Fruit fly (Drosophila melanogaster) whole organism, embryonic: Measurements from ENCODE around the gene Sf3b3.

Source experiments
- Ada2b ChIP-seq: fragments of 200-800 bp; sonication (Bioruptor generic); IDR thresholded peaks from 2 replicates; pipeline ENCODE4 v1.3.6; 2022; ENCODE audit warnings: missing biosample characterization, missing genetic modification characterization
- CG10431 ChIP-seq: fragments of 200-800 bp; sonication (Bioruptor generic); optimal IDR thresholded peaks from 3 replicates; lab custom pipeline; 2018; ENCODE audit warnings: missing biosample characterization, mild to moderate bottlenecking, missing genetic modification characterization
- CG10654 ChIP-seq: fragments of 200-800 bp; sonication (Bioruptor generic); optimal IDR thresholded peaks from 2 replicates; lab custom pipeline; 2016; ENCODE audit warnings: missing biosample characterization, missing genetic modification characterization
- CG1233 ChIP-seq: fragments of 200-800 bp; sonication (Bioruptor generic); optimal IDR thresholded peaks from 4 replicates; lab custom pipeline; 2018; ENCODE audit warnings: missing biosample characterization, mild to moderate bottlenecking, missing genetic modification characterization
- CG13287 ChIP-seq: fragments of 200-800 bp; sonication (Bioruptor generic); IDR thresholded peaks from 2 replicates; pipeline ENCODE4 v1.3.6; 2022; ENCODE audit warnings: missing biosample characterization, missing genetic modification characterization; ENCODE audit not compliant: partially characterized antibody
- CG14965 ChIP-seq: fragments of 200-800 bp; sonication (Bioruptor generic); optimal IDR thresholded peaks from 2 replicates; lab custom pipeline; 2016; ENCODE audit warnings: missing biosample characterization, missing genetic modification characterization, borderline replicate concordance
- CG1529 ChIP-seq: fragments of 200-800 bp; sonication (Bioruptor generic); optimal IDR thresholded peaks from 3 replicates; lab custom pipeline; 2018; ENCODE audit warnings: missing biosample characterization, missing genetic modification characterization
- CG17802 ChIP-seq: fragments of 200-800 bp; sonication (Bioruptor generic); optimal IDR thresholded peaks from 2 replicates; lab custom pipeline; 2018; ENCODE audit warnings: missing biosample characterization, mild to moderate bottlenecking, missing genetic modification characterization, moderate library complexity
- CG1832 ChIP-seq: fragments of 200-800 bp; sonication (Bioruptor generic); optimal IDR thresholded peaks from 2 replicates; lab custom pipeline; 2017; ENCODE audit warnings: missing biosample characterization, mild to moderate bottlenecking, missing genetic modification characterization, inconsistent platforms
- CG30403 ChIP-seq: fragments of 200-800 bp; sonication (Bioruptor generic); optimal IDR thresholded peaks from 3 replicates; lab custom pipeline; 2016; ENCODE audit warnings: missing biosample characterization, missing genetic modification characterization
- CG3163 ChIP-seq: fragments of 200-800 bp; sonication (Bioruptor generic); optimal IDR thresholded peaks from 3 replicates; lab custom pipeline; 2016; ENCODE audit warnings: missing biosample characterization, missing genetic modification characterization
- CG6175 ChIP-seq: fragments of 200-800 bp; sonication (Bioruptor generic); IDR thresholded peaks from 3 replicates; pipeline ENCODE4 v1.3.6; 2022; ENCODE audit warnings: missing biosample characterization, missing genetic modification characterization
- CG6272 ChIP-seq: fragments of 200-800 bp; sonication (Bioruptor generic); IDR thresholded peaks from 2 replicates; pipeline ENCODE4 v1.3.6; 2022; ENCODE audit warnings: missing biosample characterization, missing genetic modification characterization
- CG7372 ChIP-seq: fragments of 200-800 bp; sonication (Bioruptor generic); IDR thresholded peaks from 2 replicates; pipeline ENCODE4 v1.3.6; 2022; ENCODE audit warnings: missing biosample characterization, missing genetic modification characterization
- CG9609 ChIP-seq: fragments of 200-800 bp; sonication (Bioruptor generic); optimal IDR thresholded peaks from 3 replicates; lab custom pipeline; 2016; ENCODE audit warnings: missing biosample characterization, missing genetic modification characterization
- CG9876 ChIP-seq: fragments of 200-800 bp; sonication (Bioruptor generic); optimal IDR thresholded peaks from 2 replicates; lab custom pipeline; 2016; ENCODE audit warnings: missing biosample characterization, missing genetic modification characterization
- Chrac-16 ChIP-seq: fragments of 200-800 bp; sonication (Bioruptor generic); optimal IDR thresholded peaks from 3 replicates; lab custom pipeline; 2016; ENCODE audit warnings: missing biosample characterization, missing genetic modification characterization
- Drgx ChIP-seq: fragments of 200-800 bp; sonication (Bioruptor generic); IDR thresholded peaks from 2 replicates; pipeline ENCODE4 v1.3.6; 2022; ENCODE audit warnings: missing biosample characterization, missing genetic modification characterization
- Hr39 ChIP-seq: fragments of >200 bp; optimal IDR thresholded peaks from 2 replicates; lab custom pipeline; 2017
- NC2β ChIP-seq: fragments of 200-800 bp; sonication (Bioruptor generic); optimal IDR thresholded peaks from 2 replicates; lab custom pipeline; 2016; ENCODE audit warnings: missing biosample characterization, missing genetic modification characterization
- Nf-YA ChIP-seq: fragments of 200-800 bp; sonication (Bioruptor generic); IDR thresholded peaks from 2 replicates; pipeline ENCODE4 v1.3.6; 2022; ENCODE audit warnings: missing biosample characterization, missing genetic modification characterization
- PHDP ChIP-seq: fragments of 200-800 bp; sonication (Bioruptor generic); optimal IDR thresholded peaks from 3 replicates; lab custom pipeline; 2018; ENCODE audit warnings: missing biosample characterization, mild to moderate bottlenecking, missing genetic modification characterization, moderate library complexity
- Sin3A ChIP-seq: fragments of >200 bp; optimal IDR thresholded peaks from 2 replicates; lab custom pipeline; 2018
- Six4 ChIP-seq: fragments of 200-800 bp; sonication (Bioruptor generic); optimal IDR thresholded peaks from 2 replicates; lab custom pipeline; 2016; ENCODE audit warnings: missing biosample characterization, missing genetic modification characterization
- Sox100B ChIP-seq: fragments of 200-800 bp; sonication (Bioruptor generic); optimal IDR thresholded peaks from 3 replicates; lab custom pipeline; 2018; ENCODE audit warnings: missing biosample characterization, mild to moderate bottlenecking, missing genetic modification characterization
- Sry-β ChIP-seq: fragments of 200-800 bp; sonication (Bioruptor generic); optimal IDR thresholded peaks from 2 replicates; lab custom pipeline; 2018; ENCODE audit warnings: missing biosample characterization, mild to moderate bottlenecking, missing genetic modification characterization, moderate library complexity
- Trl ChIP-seq, 3 experiments: fragments of >200 bp in 2 of 3; fragments of 200-800 bp in 1 of 3; sonication (Bioruptor generic) in 1 of 3; optimal IDR thresholded peaks; 2 replicates in 1 of 3; 3 replicates in 2 of 3; lab custom pipeline; 2016 to 2017; ENCODE audit warnings: missing biosample characterization in 1 of 3, missing genetic modification characterization in 1 of 3
- Xbp1 ChIP-seq: fragments of 200-800 bp; sonication (Bioruptor generic); optimal IDR thresholded peaks from 3 replicates; lab custom pipeline; 2016; ENCODE audit warnings: missing biosample characterization, mild to moderate bottlenecking, missing genetic modification characterization
- ac ChIP-seq: fragments of 200-800 bp; sonication (Bioruptor generic); optimal IDR thresholded peaks from 3 replicates; lab custom pipeline; 2017; ENCODE audit warnings: missing biosample characterization, mild to moderate bottlenecking, missing genetic modification characterization
- ase ChIP-seq: fragments of 200-800 bp; sonication (Bioruptor generic); IDR thresholded peaks from 3 replicates; pipeline ENCODE4 v1.3.6; 2022; ENCODE audit warnings: missing biosample characterization, missing genetic modification characterization
- az2 ChIP-seq: fragments of 200-800 bp; sonication (Bioruptor generic); optimal IDR thresholded peaks from 3 replicates; lab custom pipeline; 2016; ENCODE audit warnings: missing biosample characterization, missing genetic modification characterization
- cg ChIP-seq: fragments of 200-800 bp; sonication (Bioruptor generic); optimal IDR thresholded peaks from 3 replicates; lab custom pipeline; 2019; ENCODE audit warnings: missing biosample characterization, mild to moderate bottlenecking, missing genetic modification characterization, moderate library complexity
- chinmo ChIP-seq: fragments of 200-800 bp; sonication (Bioruptor generic); IDR thresholded peaks from 4 replicates; pipeline ENCODE4 v1.3.6; 2022; ENCODE audit warnings: missing biosample characterization, missing genetic modification characterization; ENCODE audit not compliant: partially characterized antibody
- gcm ChIP-seq: fragments of 200-800 bp; sonication (Bioruptor generic); optimal IDR thresholded peaks from 2 replicates; lab custom pipeline; 2019; ENCODE audit warnings: missing biosample characterization, mild to moderate bottlenecking, missing genetic modification characterization, moderate library complexity
- h ChIP-seq: fragments of >200 bp; optimal IDR thresholded peaks from 2 replicates; lab custom pipeline; 2017
- hb ChIP-seq: fragments of 200-800 bp; sonication (Bioruptor generic); IDR thresholded peaks from 3 replicates; pipeline ENCODE4 v1.3.6; 2022; ENCODE audit warnings: missing biosample characterization, missing genetic modification characterization; ENCODE audit not compliant: partially characterized antibody
- kah ChIP-seq: fragments of 200-800 bp; sonication (Bioruptor generic); optimal IDR thresholded peaks from 2 replicates; lab custom pipeline; 2018; ENCODE audit warnings: missing biosample characterization, mild to moderate bottlenecking, missing genetic modification characterization
- lab ChIP-seq: fragments of 200-800 bp; sonication (Bioruptor generic); optimal IDR thresholded peaks from 3 replicates; lab custom pipeline; 2017; ENCODE audit warnings: missing biosample characterization, missing genetic modification characterization, mild to moderate bottlenecking, moderate library complexity, missing genetic modification reagents
- lilli ChIP-seq: fragments of 200-800 bp; sonication (Bioruptor generic); optimal IDR thresholded peaks from 3 replicates; lab custom pipeline; 2016; ENCODE audit warnings: missing biosample characterization, missing genetic modification characterization
- luna ChIP-seq: fragments of 200-800 bp; sonication (Bioruptor generic); optimal IDR thresholded peaks from 2 replicates; lab custom pipeline; 2016; ENCODE audit warnings: missing biosample characterization, missing genetic modification characterization
- nau ChIP-seq: fragments of 200-800 bp; sonication (Bioruptor generic); optimal IDR thresholded peaks from 3 replicates; lab custom pipeline; 2017; ENCODE audit warnings: missing biosample characterization, mild to moderate bottlenecking, missing genetic modification characterization, missing genetic modification reagents
- oc ChIP-seq: fragments of 200-800 bp; sonication (Bioruptor generic); optimal IDR thresholded peaks from 2 replicates; lab custom pipeline; 2018; ENCODE audit warnings: missing biosample characterization, mild to moderate bottlenecking, missing genetic modification characterization, moderate library complexity
- otp ChIP-seq: fragments of 200-800 bp; sonication (Bioruptor generic); IDR thresholded peaks from 3 replicates; pipeline ENCODE4, ENCODE4 v1.3.6; 2022; ENCODE audit warnings: missing biosample characterization, missing genetic modification characterization
- prd ChIP-seq, 3 experiments: fragments of >200 bp in 2 of 3; fragments of 200-800 bp in 1 of 3; sonication (Bioruptor generic) in 1 of 3; optimal IDR thresholded peaks in 2 of 3; IDR thresholded peaks in 1 of 3; 2 replicates in 2 of 3; 3 replicates in 1 of 3; pipeline versions ENCODE4 v1.3.6 to Lab custom; 2017 to 2022; ENCODE audit warnings: missing biosample characterization in 1 of 3, missing genetic modification characterization in 1 of 3
- ranshi ChIP-seq: fragments of 200-800 bp; sonication (Bioruptor generic); IDR thresholded peaks from 2 replicates; pipeline ENCODE4 v1.3.6; 2022; ENCODE audit warnings: missing biosample characterization, missing genetic modification characterization
- repo ChIP-seq: fragments of 200-800 bp; sonication (Bioruptor generic); optimal IDR thresholded peaks from 2 replicates; lab custom pipeline; 2016; ENCODE audit warnings: missing biosample characterization, missing genetic modification characterization
- sens ChIP-seq: fragments of 200-800 bp; sonication (Bioruptor generic); peaks from one replicate; lab custom pipeline; 2016; ENCODE audit warnings: missing biosample characterization, missing genetic modification characterization
- shn ChIP-seq: fragments of 200-800 bp; sonication (Bioruptor generic); optimal IDR thresholded peaks from 3 replicates; lab custom pipeline; 2016; ENCODE audit warnings: missing biosample characterization, missing genetic modification characterization
- tio ChIP-seq: fragments of 200-800 bp; sonication (Bioruptor generic); optimal IDR thresholded peaks from 2 replicates; lab custom pipeline; 2017; ENCODE audit warnings: missing biosample characterization, missing genetic modification characterization, inconsistent platforms
- usp ChIP-seq: fragments of >200 bp; optimal IDR thresholded peaks from 2 replicates; lab custom pipeline; 2017; ENCODE audit warnings: missing biosample characterization, missing genetic modification characterization
- zfh2 ChIP-seq: fragments of 200-800 bp; sonication (Bioruptor generic); optimal IDR thresholded peaks from 2 replicates; lab custom pipeline; 2016; ENCODE audit warnings: missing biosample characterization, missing genetic modification characterization

Gene Sf3b3

DNA sequence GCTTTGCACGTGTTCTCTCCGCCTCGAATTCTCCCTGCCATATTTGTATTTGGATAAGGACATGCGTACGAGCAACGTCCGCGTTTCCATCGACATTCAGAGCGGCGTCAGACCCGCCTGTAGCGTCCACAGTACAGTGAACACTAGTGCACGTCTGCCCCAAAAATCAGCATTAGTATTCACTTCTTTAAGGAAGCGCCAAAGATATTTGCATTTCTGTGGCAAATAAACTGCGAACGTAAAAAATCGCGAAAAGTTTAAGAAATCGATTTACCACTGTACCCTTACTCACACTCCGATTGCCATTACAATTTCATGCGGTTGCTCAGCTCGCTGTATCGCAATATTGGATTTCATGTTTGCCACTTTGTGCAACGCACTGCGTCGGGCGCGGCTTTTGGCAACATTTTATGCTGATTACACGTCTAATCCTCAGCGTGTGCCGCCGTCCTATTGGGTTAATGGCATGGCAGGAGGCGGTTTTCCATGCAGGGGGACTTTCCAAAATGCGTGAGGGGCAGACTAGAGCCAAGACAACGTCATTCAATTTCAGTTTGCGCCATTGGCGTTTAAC lies 30.4 kb downstream of the Sf3b3 start (continued):
- TF ChIP-seq hb (GFP tag; lab: Robert Waterston, UW) (no peak), prd (optimal IDR thresholded peaks at IDR 0.05; lab: Kevin White, UChicago) (no peak), prd (GFP tag; IDR thresholded peaks at IDR 0.05; lab: Robert Waterston, UW) (peak; percentile 96), tio (GFP tag; lab: Kevin White, UChicago) (peak; percentile 75), CG13287 (GFP tag; lab: Robert Waterston, UW) (no peak), kah (GFP tag; lab: Kevin White, UChicago) (peak; percentile 52), CG10431 (GFP tag; lab: Kevin White, UChicago) (peak; percentile 57), CG30403 (GFP tag; lab: Kevin White, UChicago) (peak; percentile 89), h (no peak), Chrac-16 (GFP tag; lab: Kevin White, UChicago) (peak; percentile 84), Nf-YA (GFP tag; lab: Robert Waterston, UW) (peak; percentile 77), oc (tag; lab: Kevin White, UChicago) (peak; percentile 90), CG6175 (GFP tag; lab: Robert Waterston, UW) (peak; percentile 82), Ada2b (GFP tag; lab: Robert Waterston, UW) (peak; percentile 91), CG14965 (GFP tag; lab: Kevin White, UChicago) (no peak), Drgx (GFP tag; lab: Robert Waterston, UW) (peak; percentile 96), CG1529 (GFP tag; lab: Kevin White, UChicago) (peak; percentile 77), Sox100B (GFP tag; lab: Kevin White, UChicago) (peak; percentile 69), Sin3A (no peak), CG1233 (GFP tag; lab: Kevin White, UChicago) (peak; percentile 70), Trl (optimal IDR thresholded peaks at IDR 0.05; lab: Kevin White, UChicago) (no peak), Trl (GFP tag; optimal IDR thresholded peaks at IDR 0.05; lab: Kevin White, UChicago) (peak; percentile 87), Xbp1 (GFP tag; lab: Kevin White, UChicago) (peak; percentile 92), sens (peak; percentile 99), nau (peak; percentile 67), cg (GFP tag; lab: Kevin White, UChicago) (no peak), CG9876 (GFP tag; lab: Kevin White, UChicago) (peak; percentile 77), shn (GFP tag; lab: Kevin White, UChicago) (peak; percentile 76), az2 (peak; percentile 90), repo (GFP tag; lab: Kevin White, UChicago) (peak; percentile 87), CG10654 (GFP tag; lab: Kevin White, UChicago) (peak; percentile 80), NC2β (GFP tag; lab: Kevin White, UChicago) (peak; percentile 83), chinmo (no peak), Hr39 (lab: Kevin White, UChicago) (no peak), CG17802 (peak; percentile 72), otp (GFP tag; lab: Robert Waterston, UW) (peak; percentile 92), ranshi (peak; percentile 91), CG9609 (GFP tag; lab: Kevin White, UChicago) (peak; percentile 80), ase (peak; percentile 89), CG6272 (GFP tag; lab: Robert Waterston, UW) (peak; percentile 84), Six4 (GFP tag; lab: Kevin White, UChicago) (peak; percentile 82), gcm (GFP tag; lab: Kevin White, UChicago) (peak; percentile 85), luna (GFP tag; lab: Kevin White, UChicago) (peak; percentile 67), zfh2 (GFP tag; lab: Kevin White, UChicago) (peak; percentile 67), lab (GFP tag; lab: Kevin White, UChicago) (peak; percentile 94), Sry-β (GFP tag; lab: Kevin White, UChicago) (peak; percentile 2), usp (GFP tag; lab: Kevin White, UChicago) (no peak), CG7372 (GFP tag; lab: Robert Waterston, UW) (peak; percentile 84), CG3163 (GFP tag; lab: Kevin White, UChicago) (peak; percentile 71), lilli (GFP tag; lab: Kevin White, UChicago) (peak; percentile 91), ac (GFP tag; lab: Kevin White, UChicago) (peak; percentile 31), CG1832 (GFP tag; lab: Kevin White, UChicago) (no peak), PHDP (tag; lab: Kevin White, UChicago) (peak; percentile 87)
